Fruit fly (Drosophila melanogaster): Measurements from ENCODE around the gene CG5056.
A peak's percentile ranks its signal among the peaks of the same experiment; 100 is the strongest.

DNA sequence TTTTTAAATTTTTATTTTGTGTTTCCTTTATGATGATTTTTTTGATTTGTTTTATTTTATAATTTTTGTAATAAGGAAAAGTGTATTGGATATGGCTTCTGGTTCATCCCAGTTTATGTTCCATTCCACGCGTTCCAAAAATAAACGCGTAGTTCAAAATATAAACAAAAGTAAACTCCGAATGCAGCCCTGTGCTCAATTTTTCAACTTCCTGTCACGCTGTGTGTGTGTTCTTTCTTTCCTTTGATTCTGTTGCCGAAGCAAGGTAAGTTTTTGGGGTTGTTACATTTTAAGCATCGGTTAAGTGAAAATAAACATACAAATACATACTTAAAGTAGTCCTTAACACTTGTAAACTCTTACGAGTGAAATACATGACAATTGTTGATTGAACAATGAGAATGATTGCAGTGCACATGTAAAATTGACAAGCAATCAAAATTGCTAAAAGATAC, 41.7 kb downstream of the CG5056 start, which contains the start of the genes Ip259 and RpS27A:
- TF ChIP-seq CG6854 (GFP tag; optimal IDR thresholded peaks at IDR 0.05) = peak; percentile 84
- peak; percentile 67 for TF ChIP-seq CG34406 (GFP tag; optimal IDR thresholded peaks at IDR 0.05)
- TF ChIP-seq eg (GFP tag; IDR thresholded peaks at IDR 0.05) = no peak
- TF ChIP-seq CG7368 (GFP tag; optimal IDR thresholded peaks at IDR 0.05) = no peak
- TF ChIP-seq Eip78C (GFP tag) = peak; percentile 90
- TF ChIP-seq Hr4 (GFP tag; optimal IDR thresholded peaks at IDR 0.05) = peak; percentile 2
- TF ChIP-seq CG6276 (GFP tag; optimal IDR thresholded peaks at IDR 0.05) = no peak
- TF ChIP-seq lz (GFP tag; optimal IDR thresholded peaks at IDR 0.05) = peak; percentile 80
- peak in 1 of 2 experiments; percentile 77 for TF ChIP-seq ss (GFP tag; optimal IDR thresholded peaks at IDR 0.05)
- no peak for TF ChIP-seq Hr39 (GFP tag; optimal IDR thresholded peaks at IDR 0.05)
- no peak for TF ChIP-seq CG1621 (tag; optimal IDR thresholded peaks at IDR 0.05)
- TF ChIP-seq Eip93F (GFP tag; optimal IDR thresholded peaks at IDR 0.05) = peak; percentile 21
- TF ChIP-seq Ets96B (tag; optimal IDR thresholded peaks at IDR 0.05) = peak; percentile 37
